Fruit fly (Drosophila melanogaster) whole organism, embryonic: ENCODE measurements around the gene CG7985.

Experiments
- ATbp ChIP-seq: fragments of 200-800 bp; sonication (Bioruptor generic); optimal IDR thresholded peaks from 2 replicates; lab custom pipeline; 2017; ENCODE audit warnings: missing biosample characterization, mild to moderate bottlenecking, missing genetic modification characterization, missing genetic modification reagents
- Bgb ChIP-seq: fragments of 200-800 bp; sonication (Bioruptor generic); IDR thresholded peaks from 2 replicates; pipeline ENCODE4 v1.3.6; 2022; ENCODE audit warnings: missing biosample characterization, missing genetic modification characterization; ENCODE audit not compliant: partially characterized antibody
- CG11560 ChIP-seq: fragments of 200-800 bp; sonication (Bioruptor generic); IDR thresholded peaks from 3 replicates; pipeline ENCODE4 v1.3.6; 2022; ENCODE audit warnings: missing biosample characterization, missing genetic modification characterization
- CG12659 ChIP-seq: fragments of 200-800 bp; sonication (Bioruptor generic); optimal IDR thresholded peaks from 3 replicates; lab custom pipeline; 2017; ENCODE audit warnings: mild to moderate bottlenecking, missing biosample characterization, missing genetic modification reagents, missing genetic modification characterization
- CG14050 ChIP-seq: fragments of 200-800 bp; sonication (Bioruptor generic); IDR thresholded peaks from 3 replicates; pipeline ENCODE4 v1.3.6; 2022; ENCODE audit warnings: missing biosample characterization, missing genetic modification characterization
- CG15601 ChIP-seq: fragments of 200-800 bp; sonication (Bioruptor generic); optimal IDR thresholded peaks from 3 replicates; lab custom pipeline; 2019; ENCODE audit warnings: missing biosample characterization, mild to moderate bottlenecking, missing genetic modification characterization, moderate library complexity
- CG17568 ChIP-seq: fragments of 200-800 bp; sonication (Bioruptor generic); optimal IDR thresholded peaks from 2 replicates; lab custom pipeline; 2018; ENCODE audit warnings: missing biosample characterization, mild to moderate bottlenecking, missing genetic modification characterization, moderate library complexity
- CG30020 ChIP-seq: fragments of 200-800 bp; optimal IDR thresholded peaks from 2 replicates; lab custom pipeline; 2019; ENCODE audit warnings: missing biosample characterization, mild to moderate bottlenecking, missing genetic modification characterization, moderate library complexity
- CG34224 ChIP-seq: fragments of 200-800 bp; sonication (Bioruptor generic); IDR thresholded peaks from 3 replicates; pipeline ENCODE4 v1.3.6; 2022; ENCODE audit warnings: missing biosample characterization, missing genetic modification characterization; ENCODE audit not compliant: partially characterized antibody
- CG43689 ChIP-seq: fragments of 200-800 bp; sonication (Bioruptor generic); IDR thresholded peaks from 2 replicates; pipeline ENCODE4 v1.3.6; 2022; ENCODE audit warnings: missing biosample characterization, missing genetic modification characterization
- CG4404 ChIP-seq: fragments of 200-800 bp; sonication (Bioruptor generic); IDR thresholded peaks from 2 replicates; pipeline ENCODE4 v1.3.6; 2022; ENCODE audit warnings: missing biosample characterization, missing genetic modification characterization
- CG6175 ChIP-seq: fragments of 200-800 bp; sonication (Bioruptor generic); IDR thresholded peaks from 3 replicates; pipeline ENCODE4 v1.3.6; 2022; ENCODE audit warnings: missing biosample characterization, missing genetic modification characterization
- CG6765 ChIP-seq: fragments of 200-800 bp; sonication (Bioruptor generic); optimal IDR thresholded peaks from 3 replicates; lab custom pipeline; 2017; ENCODE audit warnings: missing biosample characterization, mild to moderate bottlenecking, missing genetic modification characterization
- CG7963 ChIP-seq: fragments of 200-800 bp; sonication (Bioruptor generic); IDR thresholded peaks from 3 replicates; pipeline ENCODE4 v1.3.6; 2022; ENCODE audit warnings: missing biosample characterization, missing genetic modification characterization; ENCODE audit not compliant: partially characterized antibody
- CG7987 ChIP-seq: fragments of 200-800 bp; sonication (Bioruptor generic); optimal IDR thresholded peaks from 2 replicates; lab custom pipeline; 2018; ENCODE audit warnings: missing biosample characterization, mild to moderate bottlenecking, missing genetic modification characterization, moderate library complexity
- CG8281 ChIP-seq: fragments of 200-800 bp; sonication (Bioruptor generic); optimal IDR thresholded peaks from 2 replicates; lab custom pipeline; 2018; ENCODE audit warnings: missing biosample characterization, mild to moderate bottlenecking, missing genetic modification characterization, moderate library complexity
- CG9437 ChIP-seq: fragments of 200-800 bp; sonication (Bioruptor generic); optimal IDR thresholded peaks from 2 replicates; lab custom pipeline; 2018; ENCODE audit warnings: missing biosample characterization, mild to moderate bottlenecking, missing genetic modification characterization
- CG9797 ChIP-seq: fragments of 200-800 bp; sonication (Bioruptor generic); optimal IDR thresholded peaks from 3 replicates; lab custom pipeline; 2018; ENCODE audit warnings: missing biosample characterization, mild to moderate bottlenecking, missing genetic modification characterization
- Chrac-16 ChIP-seq: fragments of 200-800 bp; sonication (Bioruptor generic); optimal IDR thresholded peaks from 3 replicates; lab custom pipeline; 2016; ENCODE audit warnings: missing biosample characterization, missing genetic modification characterization
- Doc3 ChIP-seq: fragments of 200-800 bp; sonication (Bioruptor generic); IDR thresholded peaks from 3 replicates; pipeline ENCODE4 v1.3.6; 2022; ENCODE audit warnings: missing biosample characterization, missing genetic modification characterization; ENCODE audit not compliant: partially characterized antibody
- E2f1 ChIP-seq: fragments of 200-800 bp; sonication (Bioruptor generic); IDR thresholded peaks from 2 replicates; pipeline ENCODE4 v1.3.6; 2022; ENCODE audit warnings: missing biosample characterization, missing genetic modification characterization
- HmgD ChIP-seq: fragments of 200-800 bp; sonication (Bioruptor generic); optimal IDR thresholded peaks from 3 replicates; lab custom pipeline; 2016; ENCODE audit warnings: missing biosample characterization, missing genetic modification characterization
- NC2β ChIP-seq: fragments of 200-800 bp; sonication (Bioruptor generic); optimal IDR thresholded peaks from 2 replicates; lab custom pipeline; 2016; ENCODE audit warnings: missing biosample characterization, missing genetic modification characterization
- Scr ChIP-seq: fragments of 200-800 bp; sonication (Bioruptor generic); IDR thresholded peaks from 2 replicates; pipeline ENCODE4 v1.3.6; 2022; ENCODE audit warnings: missing biosample characterization, missing genetic modification characterization; ENCODE audit not compliant: partially characterized antibody
- ac ChIP-seq: fragments of 200-800 bp; sonication (Bioruptor generic); optimal IDR thresholded peaks from 3 replicates; lab custom pipeline; 2017; ENCODE audit warnings: missing biosample characterization, mild to moderate bottlenecking, missing genetic modification characterization
- ato ChIP-seq: fragments of 200-800 bp; sonication (Bioruptor generic); IDR thresholded peaks from 2 replicates; pipeline ENCODE4 v1.3.6; 2022; ENCODE audit warnings: missing biosample characterization, missing genetic modification characterization; ENCODE audit not compliant: partially characterized antibody
- bbx ChIP-seq: fragments of 200-800 bp; sonication (Bioruptor generic); IDR thresholded peaks from 2 replicates; pipeline ENCODE4 v1.3.6; 2022; ENCODE audit warnings: missing biosample characterization, missing genetic modification characterization; ENCODE audit not compliant: partially characterized antibody
- bigmax ChIP-seq: fragments of 200-800 bp; sonication (Bioruptor generic); optimal IDR thresholded peaks from 2 replicates; lab custom pipeline; 2018; ENCODE audit warnings: missing biosample characterization, mild to moderate bottlenecking, missing genetic modification characterization
- br ChIP-seq: fragments of >200 bp; optimal IDR thresholded peaks from 2 replicates; lab custom pipeline; 2017
- caup ChIP-seq: fragments of 200-800 bp; sonication (Bioruptor generic); optimal IDR thresholded peaks from 3 replicates; lab custom pipeline; 2017; ENCODE audit warnings: missing biosample characterization, mild to moderate bottlenecking, missing genetic modification characterization, moderate library complexity; ENCODE audit not compliant: severe bottlenecking
- crc ChIP-seq: fragments of 200-800 bp; sonication (Bioruptor generic); optimal IDR thresholded peaks from 2 replicates; lab custom pipeline; 2016; ENCODE audit warnings: missing biosample characterization, missing genetic modification characterization
- crol ChIP-seq: fragments of 200-800 bp; sonication (Bioruptor generic); IDR thresholded peaks from 2 replicates; pipeline ENCODE4 v1.3.6; 2022; ENCODE audit warnings: missing biosample characterization, missing genetic modification characterization
- dan ChIP-seq: fragments of 200-800 bp; sonication (Bioruptor generic); IDR thresholded peaks from 2 replicates; pipeline ENCODE4 v1.3.6; 2022; ENCODE audit warnings: missing biosample characterization, missing genetic modification characterization
- emc ChIP-seq: fragments of 200-800 bp; sonication (Bioruptor generic); optimal IDR thresholded peaks from 2 replicates; lab custom pipeline; 2016; ENCODE audit warnings: missing biosample characterization, missing genetic modification characterization
- gcm ChIP-seq: fragments of 200-800 bp; sonication (Bioruptor generic); optimal IDR thresholded peaks from 2 replicates; lab custom pipeline; 2019; ENCODE audit warnings: missing biosample characterization, mild to moderate bottlenecking, missing genetic modification characterization, moderate library complexity
- hb ChIP-seq: fragments of 200-800 bp; sonication (Bioruptor generic); IDR thresholded peaks from 3 replicates; pipeline ENCODE4 v1.3.6; 2022; ENCODE audit warnings: missing biosample characterization, missing genetic modification characterization; ENCODE audit not compliant: partially characterized antibody
- hbn ChIP-seq: fragments of 200-800 bp; sonication (Bioruptor generic); IDR thresholded peaks from 2 replicates; pipeline ENCODE4 v1.3.6; 2022; ENCODE audit warnings: missing biosample characterization, missing genetic modification characterization; ENCODE audit not compliant: partially characterized antibody
- kay ChIP-seq: fragments of 200-800 bp; sonication (Bioruptor generic); optimal IDR thresholded peaks from 2 replicates; lab custom pipeline; 2016; ENCODE audit warnings: missing biosample characterization, missing genetic modification characterization
- knrl ChIP-seq: fragments of 200-800 bp; sonication (Bioruptor generic); IDR thresholded peaks from 3 replicates; pipeline ENCODE4 v1.3.6; 2022; ENCODE audit warnings: missing biosample characterization, missing genetic modification characterization; ENCODE audit not compliant: partially characterized antibody
- lilli ChIP-seq: fragments of 200-800 bp; sonication (Bioruptor generic); optimal IDR thresholded peaks from 3 replicates; lab custom pipeline; 2016; ENCODE audit warnings: missing biosample characterization, missing genetic modification characterization
- pb ChIP-seq: fragments of 200-800 bp; sonication (Bioruptor generic); optimal IDR thresholded peaks from 3 replicates; lab custom pipeline; 2016; ENCODE audit warnings: missing biosample characterization, missing genetic modification characterization
- phol ChIP-seq: fragments of 200-800 bp; sonication (Bioruptor generic); optimal IDR thresholded peaks from 3 replicates; lab custom pipeline; 2018; ENCODE audit warnings: missing biosample characterization, mild to moderate bottlenecking, missing genetic modification characterization, moderate library complexity
- pita ChIP-seq: fragments of 200-800 bp; sonication (Bioruptor generic); optimal IDR thresholded peaks from 2 replicates; lab custom pipeline; 2017; ENCODE audit warnings: missing biosample characterization, mild to moderate bottlenecking, missing genetic modification characterization
- scrt ChIP-seq: fragments of 200-800 bp; sonication (Bioruptor generic); optimal IDR thresholded peaks from 2 replicates; lab custom pipeline; 2018; ENCODE audit warnings: missing biosample characterization, mild to moderate bottlenecking, missing genetic modification characterization, moderate library complexity
- ttk ChIP-seq: fragments of 200-800 bp; sonication (Bioruptor generic); IDR thresholded peaks from 2 replicates; pipeline ENCODE4 v2.1.2; 2022; ENCODE audit warnings: missing biosample characterization, missing genetic modification characterization
- unc-4 ChIP-seq: fragments of 200-800 bp; sonication (Bioruptor generic); IDR thresholded peaks from 2 replicates; pipeline ENCODE4 v1.3.6; 2022; ENCODE audit warnings: missing biosample characterization, missing genetic modification characterization; ENCODE audit not compliant: partially characterized antibody
- wdn ChIP-seq: fragments of 200-800 bp; sonication (Bioruptor generic); IDR thresholded peaks from 2 replicates; pipeline ENCODE4 v1.3.6; 2022; ENCODE audit warnings: missing biosample characterization, missing genetic modification characterization
- yki ChIP-seq: fragments of >200 bp; optimal IDR thresholded peaks from 3 replicates; lab custom pipeline; 2018
- zfh1 ChIP-seq: fragments of 200-800 bp; sonication (Bioruptor generic); IDR thresholded peaks from 3 replicates; pipeline ENCODE4 v1.3.6; 2022; ENCODE audit warnings: missing biosample characterization, missing genetic modification characterization

Gene CG7985

DNA sequence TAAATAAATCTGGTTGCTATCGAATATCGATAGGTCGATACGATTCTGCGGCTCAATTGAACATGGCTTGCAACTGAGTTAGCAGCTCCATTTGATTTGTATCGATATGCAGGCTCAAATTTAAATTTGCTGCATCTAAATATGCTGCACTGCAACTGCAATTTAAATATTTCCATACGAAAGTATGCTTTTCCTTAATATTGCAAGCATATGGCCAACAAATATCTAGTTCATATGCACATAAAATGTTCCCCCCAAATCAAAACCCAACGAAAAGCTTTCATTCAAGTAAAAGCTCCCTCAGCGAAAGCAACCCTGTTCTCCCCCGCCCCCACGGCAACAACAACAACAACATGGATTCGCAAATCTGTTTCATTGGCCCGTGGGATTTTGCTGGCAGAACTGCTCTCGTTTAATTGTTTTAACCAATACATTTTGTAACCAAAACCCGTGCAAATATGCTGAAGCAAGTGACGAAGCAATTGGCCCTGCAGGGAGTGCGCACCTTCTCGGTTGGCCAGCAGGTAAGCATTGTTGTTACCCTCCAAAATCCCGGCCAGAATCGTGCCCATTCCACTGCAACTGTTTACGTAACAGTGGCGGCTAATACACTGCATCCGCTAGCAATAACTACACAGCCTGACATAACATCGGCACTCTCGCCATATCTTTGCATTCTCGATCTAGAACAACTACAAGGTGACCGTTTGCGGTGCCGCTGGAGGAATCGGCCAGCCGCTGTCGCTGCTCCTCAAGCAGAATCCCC is 26.6 kb downstream of the CG7985 start, which contains the start of the genes CG7168 and Mdh2 (continued):
- peak; percentile 30 for TF ChIP-seq CG9797 (GFP tag; lab: Kevin White, UChicago)
- TF ChIP-seq CG12659 (GFP tag; lab: Kevin White, UChicago), result peak; percentile 77
- TF ChIP-seq crol, result peak; percentile 35; the same call in 1 of the 2 replicates
- no peak for TF ChIP-seq bigmax
- TF ChIP-seq CG11560 (tag; lab: Robert Waterston, UW), result peak; percentile 80; the same call in 2 of the 3 replicates
- no peak for TF ChIP-seq wdn (GFP tag; lab: Robert Waterston, UW)
- TF ChIP-seq CG9437 (GFP tag; lab: Kevin White, UChicago), result no peak
- TF ChIP-seq ttk (GFP tag; lab: Robert Waterston, UW), result no peak
- peak; percentile 31 for TF ChIP-seq CG30020 (tag; lab: Kevin White, UChicago)
- TF ChIP-seq ato (GFP tag; lab: Robert Waterston, UW), result peak; percentile 91
- TF ChIP-seq CG7987 (GFP tag; lab: Kevin White, UChicago), result no peak
- peak; percentile 82 for TF ChIP-seq unc-4 (GFP tag; lab: Robert Waterston, UW)
- TF ChIP-seq HmgD, result peak; percentile 2
- peak; percentile 84 for TF ChIP-seq Doc3 (GFP tag; lab: Robert Waterston, UW)
- TF ChIP-seq NC2β (GFP tag; lab: Kevin White, UChicago), result peak; percentile 16
- TF ChIP-seq hbn, result peak; percentile 69
- no peak for TF ChIP-seq dan (GFP tag; lab: Robert Waterston, UW)
- TF ChIP-seq br (lab: Kevin White, UChicago), result no peak
- peak; percentile 9 for TF ChIP-seq caup (GFP tag; lab: Kevin White, UChicago)
- no peak for TF ChIP-seq CG43689 (GFP tag; lab: Robert Waterston, UW)
- peak; percentile 79 for TF ChIP-seq bbx (GFP tag; lab: Robert Waterston, UW)
- peak; percentile 36 for TF ChIP-seq CG6765 (GFP tag; lab: Kevin White, UChicago)
- TF ChIP-seq zfh1 (GFP tag; lab: Robert Waterston, UW), result 0 out of 3 replicates have a peak, but pooled peaks have one; percentile 17
- TF ChIP-seq hb (GFP tag; lab: Robert Waterston, UW), result peak; percentile 82
- TF ChIP-seq pita (GFP tag; lab: Kevin White, UChicago), result no peak
- TF ChIP-seq CG34224 (GFP tag; lab: Robert Waterston, UW), result peak; percentile 79
- TF ChIP-seq CG8281 (tag; lab: Kevin White, UChicago), result no peak
- peak; percentile 90 for TF ChIP-seq CG7963 (GFP tag; lab: Robert Waterston, UW)
- peak; percentile 15 for TF ChIP-seq CG15601 (tag; lab: Kevin White, UChicago)
- TF ChIP-seq yki (lab: Kevin White, UChicago), result no peak
- TF ChIP-seq CG6175 (GFP tag; lab: Robert Waterston, UW), result no peak
- no peak for TF ChIP-seq Chrac-16
- TF ChIP-seq phol (tag; lab: Kevin White, UChicago), result peak; percentile 44
- TF ChIP-seq knrl (GFP tag; lab: Robert Waterston, UW), result peak; percentile 79
- TF ChIP-seq E2f1 (GFP tag; lab: Robert Waterston, UW), result no peak
- peak; percentile 32 for TF ChIP-seq lilli
- peak; percentile 88 for TF ChIP-seq Bgb (GFP tag; lab: Robert Waterston, UW)
- TF ChIP-seq CG14050 (GFP tag; lab: Robert Waterston, UW), result no peak
- TF ChIP-seq crc (GFP tag; lab: Kevin White, UChicago), result no peak
- TF ChIP-seq Scr, result peak; percentile 84
- no peak for TF ChIP-seq kay (GFP tag; lab: Kevin White, UChicago)
- no peak for TF ChIP-seq pb (GFP tag; lab: Kevin White, UChicago)
- no peak for TF ChIP-seq ac (GFP tag; lab: Kevin White, UChicago)
- TF ChIP-seq CG4404, result no peak
- TF ChIP-seq CG17568 (GFP tag; lab: Kevin White, UChicago), result no peak
- TF ChIP-seq emc (GFP tag; lab: Kevin White, UChicago), result no peak
- TF ChIP-seq scrt (GFP tag; lab: Kevin White, UChicago), result peak; percentile 51
- no peak for TF ChIP-seq gcm (GFP tag; lab: Kevin White, UChicago)
- no peak for TF ChIP-seq ATbp (GFP tag; lab: Kevin White, UChicago)
